Fruit fly (Drosophila melanogaster): ENCODE data around the gene Cyp40.

Cyp40 gene

dm6 chr3L:9628376-9628775 lies at the start of gene Cyp40:
TSS of gene Cyp40 (plus strand) at chr3L:9628676.
- TF ChIP-seq CTCF (optimal IDR thresholded peaks at IDR 0.05) (no peak), CG8478 (optimal IDR thresholded peaks at IDR 0.05) (no peak)

- TF ChIP-seq CG8478 (optimal IDR thresholded peaks at IDR 0.05) (no peak), CTCF (optimal IDR thresholded peaks at IDR 0.05) (no peak)
These were observed 45.1 kb upstream of the Cyp40 start for dm6 chr3L:9583388-9583787.

- TF ChIP-seq CG8478 (optimal IDR thresholded peaks at IDR 0.05): no peak
- no peak for TF ChIP-seq CTCF (optimal IDR thresholded peaks at IDR 0.05)
These were observed 31.0 kb upstream of the Cyp40 start, which contains the start of gene Tmc for dm6 chr3L:9597464-9597863. TSS of gene Tmc (plus strand) at chr3L:9597764.

dm6 chr3L:9598688-9599087 lies 29.8 kb upstream of the Cyp40 start, which contains the start of gene CG3222:
TSS of gene CG3222 (plus strand) at chr3L:9598988.
- TF ChIP-seq CTCF (optimal IDR thresholded peaks at IDR 0.05): no peak
- no peak for TF ChIP-seq CG8478 (optimal IDR thresholded peaks at IDR 0.05)

dm6 chr3L:9601225-9601624 lies 27.3 kb upstream of the Cyp40 start, which contains the start of the genes CG3088 and CG3306:
TSS of gene CG3088 (minus strand) at chr3L:9601325.
TSS of gene CG3306 (plus strand) at chr3L:9601523.
- no peak for TF ChIP-seq CTCF (optimal IDR thresholded peaks at IDR 0.05)

- TF ChIP-seq CTCF (optimal IDR thresholded peaks at IDR 0.05) (peak; percentile 82 to 96), CG8478 (optimal IDR thresholded peaks at IDR 0.05) (no peak)
These were observed 14.4 kb upstream of the Cyp40 start for dm6 chr3L:9613960-9614588.

dm6 chr3L:9614589-9615442 lies 13.7 kb upstream of the Cyp40 start, which contains the start of gene LanB2:
TSS of gene LanB2 (plus strand) at chr3L:9614914.
- TF ChIP-seq CG8478 (optimal IDR thresholded peaks at IDR 0.05) (no peak), CTCF (optimal IDR thresholded peaks at IDR 0.05) (peak in 1 of 2 experiments; percentile 14)

- TF ChIP-seq CTCF (optimal IDR thresholded peaks at IDR 0.05): no peak
- TF ChIP-seq CG8478 (optimal IDR thresholded peaks at IDR 0.05): no peak
These were observed 12.9 kb upstream of the Cyp40 start for dm6 chr3L:9615443-9616141.

- TF ChIP-seq CG8478 (optimal IDR thresholded peaks at IDR 0.05) (no peak), CTCF (optimal IDR thresholded peaks at IDR 0.05) (no peak)
These were observed 4.5 kb upstream of the Cyp40 start, which contains the start of gene CG3335 for dm6 chr3L:9624014-9624413. TSS of gene CG3335 (plus strand) at chr3L:9624237.

- TF ChIP-seq CG8478 (optimal IDR thresholded peaks at IDR 0.05): no peak
- TF ChIP-seq CTCF (optimal IDR thresholded peaks at IDR 0.05): no peak
These were observed 617 bp downstream of the Cyp40 start, which contains the start of gene Or67b for dm6 chr3L:9629093-9629492. TSS of gene Or67b (minus strand) at chr3L:9629193.

dm6 chr3L:9629910-9630309 lies 1.4 kb downstream of the Cyp40 start:
- TF ChIP-seq CG8478 (optimal IDR thresholded peaks at IDR 0.05): no peak
- TF ChIP-seq CTCF (optimal IDR thresholded peaks at IDR 0.05): peak in 1 of 2 experiments; percentile 15

dm6 chr3L:9637812-9638211 lies 9.3 kb downstream of the Cyp40 start, which contains the start of gene CG8329:
TSS of gene CG8329 (plus strand) at chr3L:9638112.
- TF ChIP-seq CG8478 (optimal IDR thresholded peaks at IDR 0.05) (no peak), CTCF (optimal IDR thresholded peaks at IDR 0.05) (no peak)

dm6 chr3L:9638971-9639370 lies 10.5 kb downstream of the Cyp40 start, which contains the start of gene CG18179:
TSS of gene CG18179 (plus strand) at chr3L:9639271.
- TF ChIP-seq CTCF (optimal IDR thresholded peaks at IDR 0.05) (no peak), CG8478 (optimal IDR thresholded peaks at IDR 0.05) (no peak)

dm6 chr3L:9640713-9641112 lies 12.2 kb downstream of the Cyp40 start, which contains the start of gene CG18180:
TSS of gene CG18180 (plus strand) at chr3L:9641013.
- TF ChIP-seq CTCF (optimal IDR thresholded peaks at IDR 0.05) (no peak), CG8478 (optimal IDR thresholded peaks at IDR 0.05) (no peak)

- TF ChIP-seq CTCF (optimal IDR thresholded peaks at IDR 0.05) (no peak), CG8478 (optimal IDR thresholded peaks at IDR 0.05) (no peak)
These were observed 15.3 kb downstream of the Cyp40 start, which contains the start of gene CNMaR for dm6 chr3L:9643762-9644161. TSS of gene CNMaR (plus strand) at chr3L:9644109.

Data from S2 (cell line).